Worm (Caenorhabditis elegans): ENCODE results near the gene Y67H2A.7.

The Y67H2A.7 gene

DNA sequence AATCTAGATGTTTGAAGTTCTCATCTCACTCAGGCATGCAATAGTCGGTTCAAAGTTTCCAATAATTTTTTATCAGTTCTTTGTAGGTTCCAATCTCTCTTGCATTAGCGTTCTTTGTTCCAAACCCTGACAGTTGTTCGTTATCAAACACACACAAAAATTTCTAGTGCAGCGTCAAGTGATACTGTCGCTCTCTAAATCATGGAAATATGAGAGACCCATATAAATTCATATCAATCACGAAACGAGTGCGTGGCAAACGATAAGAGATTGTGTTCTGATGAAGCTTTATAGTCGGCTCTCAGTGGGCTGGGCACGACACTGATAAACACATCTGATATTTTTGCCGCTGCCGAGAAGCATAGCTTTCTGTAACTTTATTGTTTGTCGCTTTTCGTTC, 10.6 kb downstream of the Y67H2A.7 start (continued):
- peak; percentile 38 for TF ChIP-seq tbp1 (GFP tag; optimal IDR thresholded peaks at IDR 0.05)
- peak; percentile 51; the same call in 1 of the 2 replicates for TF ChIP-seq B0336.3 (GFP tag; IDR thresholded peaks at IDR 0.05)
- peak; percentile 46 for TF ChIP-seq chd-7 (tag; optimal IDR thresholded peaks at IDR 0.05)
- no peak for TF ChIP-seq gei-17 (GFP tag; optimal IDR thresholded peaks at IDR 0.05)
- no peak for TF ChIP-seq athp-1 (tag; optimal IDR thresholded peaks at IDR 0.05)
- no peak for TF ChIP-seq somi-1 (GFP tag; optimal IDR thresholded peaks at IDR 0.05)
- peak; percentile 13; the same call in 1 of the 2 replicates for TF ChIP-seq hmg-1.2 (GFP tag; IDR thresholded peaks at IDR 0.05)
- TF ChIP-seq atf-7 (tag; optimal IDR thresholded peaks at IDR 0.05) = peak; percentile 53
- no peak for TF ChIP-seq F10E7.11 (tag; optimal IDR thresholded peaks at IDR 0.05)
- TF ChIP-seq ztf-6 (GFP tag; IDR thresholded peaks at IDR 0.05) = no peak
- no peak for TF ChIP-seq efl-1 (GFP tag; optimal IDR thresholded peaks at IDR 0.05)
- TF ChIP-seq nfyb-1 (GFP tag; IDR thresholded peaks at IDR 0.05) = peak; percentile 74
- no peak for TF ChIP-seq nhr-179 (tag; optimal IDR thresholded peaks at IDR 0.05)
- TF ChIP-seq ztf-26 (tag; optimal IDR thresholded peaks at IDR 0.05) = peak; percentile 3
- 0 out of 2 replicates have a peak, but pooled peaks have one; percentile 71 for TF ChIP-seq cebp-2 (GFP tag; IDR thresholded peaks at IDR 0.05)
- TF ChIP-seq lin-40 (tag; optimal IDR thresholded peaks at IDR 0.05) = peak; percentile 26
- TF ChIP-seq F23B12.7 (tag; optimal IDR thresholded peaks at IDR 0.05; ENCODE audit: insufficient read depth) = peak; percentile 8
- peak; percentile 16 for TF ChIP-seq nhr-90 (tag; optimal IDR thresholded peaks at IDR 0.05)
- no peak for TF ChIP-seq lir-1 (GFP tag; conservative IDR thresholded peaks at IDR 0.05)
- no peak for TF ChIP-seq unc-130 (GFP tag; optimal IDR thresholded peaks at IDR 0.05)
- TF ChIP-seq unc-62 (GFP tag; optimal IDR thresholded peaks at IDR 0.05) = peak; percentile 44
- TF ChIP-seq nhr-80 (tag; optimal IDR thresholded peaks at IDR 0.05) = peak; percentile 95
- TF ChIP-seq let-607 (tag; optimal IDR thresholded peaks at IDR 0.05) = peak in 1 of 2 experiments; percentile 8

DNA sequence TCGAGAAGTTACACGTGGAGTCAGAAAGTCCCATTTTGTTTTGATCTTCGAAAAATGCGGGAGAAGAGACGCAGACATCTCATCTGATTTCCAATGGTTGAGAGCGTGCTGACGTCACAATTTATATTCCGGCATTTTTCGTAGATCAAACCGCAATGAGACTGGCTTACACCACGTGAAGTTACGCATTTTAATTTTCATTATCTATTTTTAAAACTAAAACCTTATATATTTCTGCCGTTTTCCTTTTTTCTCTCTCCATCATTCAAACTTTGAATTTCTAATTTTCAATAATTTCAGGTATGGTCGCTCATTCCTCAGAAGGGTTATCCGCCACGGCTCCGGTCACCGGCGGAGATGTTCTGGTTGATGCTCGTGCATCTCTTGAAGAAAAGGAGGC, 11.8 kb downstream of the Y67H2A.7 start, which contains the start of gene fat-1:
TSS of gene fat-1 (plus strand) at position 301 of the 400 bp plus-strand sequence.
- TF ChIP-seq mcd-1 (GFP tag; IDR thresholded peaks at IDR 0.05) = 0 out of 2 replicates have a peak, but pooled peaks have one; percentile 16
- TF ChIP-seq let-526 (GFP tag; IDR thresholded peaks at IDR 0.05) = no peak
- TF ChIP-seq madf-6 (GFP tag; IDR thresholded peaks at IDR 0.05) = peak; percentile 9; the same call in 1 of the 2 replicates
- TF ChIP-seq dpl-1 (GFP tag; optimal IDR thresholded peaks at IDR 0.05) = no peak

DNA sequence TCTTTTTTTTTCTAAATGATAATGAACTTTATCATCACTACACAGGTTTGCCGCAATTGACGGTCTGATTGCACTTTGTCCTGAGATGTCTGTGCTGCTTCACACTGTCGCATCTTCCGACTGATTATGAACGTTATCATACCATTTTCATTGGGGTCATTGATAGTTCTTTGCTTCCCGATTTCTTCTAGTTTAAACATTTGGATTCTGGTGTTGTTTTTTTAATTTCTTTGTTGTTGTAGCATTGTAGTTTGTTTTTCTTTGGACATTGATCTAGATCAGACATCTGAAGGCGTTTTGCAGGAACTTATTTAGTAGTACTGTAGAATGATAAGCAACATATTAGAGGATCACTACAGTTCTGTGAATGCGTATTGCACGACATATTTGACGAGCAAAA, 15.2 kb downstream of the Y67H2A.7 start:
- TF ChIP-seq lin-26 (GFP tag; IDR thresholded peaks at IDR 0.05) (peak; percentile 65; the same call in 1 of the 2 replicates), Y95B8A.8 (GFP tag; IDR thresholded peaks at IDR 0.05) (no peak), cebp-1 (GFP tag; IDR thresholded peaks at IDR 0.05) (peak; percentile 67), cebp-1 (tag; optimal IDR thresholded peaks at IDR 0.05) (peak; percentile 74), nhr-80 (tag; optimal IDR thresholded peaks at IDR 0.05) (peak; percentile 92), lin-54 (GFP tag; optimal IDR thresholded peaks at IDR 0.05) (peak; percentile 31), attf-3 (GFP tag; conservative IDR thresholded peaks at IDR 0.05) (no peak), lin-40 (tag; optimal IDR thresholded peaks at IDR 0.05) (peak; percentile 71), cebp-2 (GFP tag; IDR thresholded peaks at IDR 0.05) (peak; percentile 90; the same call in 1 of the 2 replicates), F52B5.7 (tag; optimal IDR thresholded peaks at IDR 0.05) (peak; percentile 34), die-1 (tag; optimal IDR thresholded peaks at IDR 0.05) (peak; percentile 48), hsf-1 (GFP tag; IDR thresholded peaks at IDR 0.05) (peak; percentile 51; the same call in 1 of the 2 replicates), nfyb-1 (GFP tag; IDR thresholded peaks at IDR 0.05) (peak; percentile 82), nhr-90 (tag; optimal IDR thresholded peaks at IDR 0.05) (peak; percentile 51), aptf-3 (GFP tag; IDR thresholded peaks at IDR 0.05) (no peak), nhr-179 (tag; optimal IDR thresholded peaks at IDR 0.05) (no peak), F55B11.4 (tag; optimal IDR thresholded peaks at IDR 0.05; ENCODE audit: borderline replicate concordance, insufficient read depth) (no peak), ztf-26 (tag; optimal IDR thresholded peaks at IDR 0.05) (peak; percentile 16), ztf-22 (GFP tag; optimal IDR thresholded peaks at IDR 0.05) (peak; percentile 46), aptf-2 (GFP tag; conservative IDR thresholded peaks at IDR 0.05) (no peak), athp-1 (tag; optimal IDR thresholded peaks at IDR 0.05) (peak; percentile 61), B0019.2 (GFP tag; conservative IDR thresholded peaks at IDR 0.05) (no peak), F33H1.4 (GFP tag; IDR thresholded peaks at IDR 0.05) (0 out of 2 replicates have a peak, but pooled peaks have one; percentile 14), lag-1 (GFP tag; IDR thresholded peaks at IDR 0.05) (no peak), madf-8 (GFP tag; conservative IDR thresholded peaks at IDR 0.05) (no peak), sdz-38 (tag; optimal IDR thresholded peaks at IDR 0.05) (no peak), ztf-28 (GFP tag; IDR thresholded peaks at IDR 0.05) (no peak)
